Worm (Caenorhabditis elegans): Measurements from ENCODE around the gene rmd-1.
A peak's percentile ranks its signal among the peaks of the same experiment; 100 is the strongest.

rmd-1 gene

DNA sequence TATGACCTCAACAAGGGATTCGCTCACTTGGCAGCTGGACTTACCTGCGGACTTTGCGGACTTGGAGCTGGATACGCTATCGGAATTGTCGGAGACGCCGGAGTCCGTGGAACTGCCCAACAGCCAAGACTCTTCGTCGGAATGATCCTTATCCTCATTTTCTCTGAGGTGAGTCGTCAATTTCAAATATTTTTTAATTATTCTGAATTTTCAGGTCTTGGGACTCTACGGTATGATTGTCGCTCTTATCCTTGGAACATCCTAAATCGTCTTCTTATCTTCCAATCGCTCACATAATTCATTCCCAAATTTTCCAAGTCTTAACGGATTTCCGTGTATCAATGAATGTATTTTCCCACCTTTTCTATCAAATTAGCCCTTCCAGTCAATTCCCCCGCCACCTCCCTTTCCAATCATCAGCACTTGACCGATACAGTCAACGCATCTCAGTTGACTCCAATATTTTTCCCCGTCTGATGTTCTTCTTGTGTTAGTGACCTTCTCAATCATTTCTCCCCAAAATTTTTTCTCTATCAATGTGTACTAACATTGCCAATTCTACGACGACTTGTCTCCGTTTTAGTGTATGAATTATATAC, 23.7 kb downstream of the rmd-1 start, which contains the start of gene R10E11.6:
TSS of gene R10E11.6 (plus strand) at position 524 of the 599 bp plus-strand sequence.
- TF ChIP-seq nhr-28 (tag; optimal IDR thresholded peaks at IDR 0.05): no peak
- no peak for TF ChIP-seq sptf-1 (tag; optimal IDR thresholded peaks at IDR 0.05)
- TF ChIP-seq snpc-4 (tag; optimal IDR thresholded peaks at IDR 0.05): no peak
- no peak for TF ChIP-seq nhr-76 (tag; optimal IDR thresholded peaks at IDR 0.05)
- no peak for TF ChIP-seq mab-5 (tag; optimal IDR thresholded peaks at IDR 0.05)
- no peak for TF ChIP-seq lin-32 (GFP tag; optimal IDR thresholded peaks at IDR 0.05)
- no peak for TF ChIP-seq tbx-8 (GFP tag; optimal IDR thresholded peaks at IDR 0.05)
- no peak for TF ChIP-seq ham-2 (GFP tag; optimal IDR thresholded peaks at IDR 0.05)
- no peak for TF ChIP-seq lsy-2 (tag; optimal IDR thresholded peaks at IDR 0.05)
- no peak for TF ChIP-seq hlh-1 (tag; optimal IDR thresholded peaks at IDR 0.05)
- no peak for TF ChIP-seq ces-1 (GFP tag; optimal IDR thresholded peaks at IDR 0.05)
- no peak for TF ChIP-seq flh-1 (GFP tag; optimal IDR thresholded peaks at IDR 0.05)
- no peak for TF ChIP-seq drap-1 (GFP tag; optimal IDR thresholded peaks at IDR 0.05)
- no peak for TF ChIP-seq mls-2 (tag; optimal IDR thresholded peaks at IDR 0.05)
- TF ChIP-seq cnd-1 (tag; optimal IDR thresholded peaks at IDR 0.05): no peak
- TF ChIP-seq zip-8 (tag; optimal IDR thresholded peaks at IDR 0.05): no peak
- TF ChIP-seq pha-4 (tag; optimal IDR thresholded peaks at IDR 0.05): no peak
- TF ChIP-seq elt-1 (tag; optimal IDR thresholded peaks at IDR 0.05; ENCODE audit: borderline replicate concordance, insufficient read depth): no peak
- no peak for TF ChIP-seq unc-39 (tag; optimal IDR thresholded peaks at IDR 0.05)
- no peak for TF ChIP-seq nhr-237 (tag; optimal IDR thresholded peaks at IDR 0.05)

ce11 chrIII:9783133-9783590, 24.3 kb downstream of the rmd-1 start:
- TF ChIP-seq mls-2 (tag; optimal IDR thresholded peaks at IDR 0.05): peak; percentile 40
- no peak for TF ChIP-seq unc-120 (tag; optimal IDR thresholded peaks at IDR 0.05; ENCODE audit: poor library complexity, severe bottlenecking)
- peak; percentile 12 for TF ChIP-seq ceh-43 (GFP tag; optimal IDR thresholded peaks at IDR 0.05)

- TF ChIP-seq ham-2 (GFP tag; optimal IDR thresholded peaks at IDR 0.05) (no peak), sptf-1 (tag; optimal IDR thresholded peaks at IDR 0.05) (no peak), mab-5 (tag; optimal IDR thresholded peaks at IDR 0.05) (no peak), ceh-43 (GFP tag; optimal IDR thresholded peaks at IDR 0.05) (no peak), cnd-1 (tag; optimal IDR thresholded peaks at IDR 0.05) (no peak), lin-32 (GFP tag; optimal IDR thresholded peaks at IDR 0.05) (no peak), nhr-237 (tag; optimal IDR thresholded peaks at IDR 0.05) (no peak), flh-1 (GFP tag; optimal IDR thresholded peaks at IDR 0.05) (no peak)
Observed at ce11 chrIII:9786776-9787175, 27.9 kb downstream of the rmd-1 start.

DNA sequence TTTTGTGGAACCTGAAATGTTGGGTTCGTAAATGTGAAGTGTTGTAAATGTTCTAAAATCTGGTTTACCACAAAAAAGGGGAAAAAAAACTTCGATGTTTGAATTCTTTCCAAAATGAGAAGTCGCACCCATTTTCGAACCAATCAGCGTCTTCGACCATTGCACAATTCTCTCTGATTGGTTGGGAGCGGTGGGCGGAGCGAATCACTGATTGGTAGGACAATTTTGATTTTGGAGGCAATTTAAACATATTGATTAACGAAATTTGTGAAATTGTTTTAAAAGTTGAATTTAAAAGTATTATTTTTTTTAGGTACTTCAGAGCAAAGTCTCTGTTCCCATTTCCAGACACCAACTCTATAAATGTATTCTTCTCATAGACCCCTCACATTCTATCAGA, 30.2 kb downstream of the rmd-1 start:
- TF ChIP-seq nhr-28 (tag; optimal IDR thresholded peaks at IDR 0.05) (no peak), sem-2 (GFP tag; optimal IDR thresholded peaks at IDR 0.05) (no peak), unc-120 (tag; optimal IDR thresholded peaks at IDR 0.05; ENCODE audit: poor library complexity, severe bottlenecking) (no peak), pha-4 (tag; optimal IDR thresholded peaks at IDR 0.05) (no peak), elt-3 (tag; optimal IDR thresholded peaks at IDR 0.05) (no peak), M03D4.4 (tag; optimal IDR thresholded peaks at IDR 0.05) (no peak), drap-1 (GFP tag; optimal IDR thresholded peaks at IDR 0.05) (no peak), ces-1 (GFP tag; optimal IDR thresholded peaks at IDR 0.05) (no peak), cnd-1 (tag; optimal IDR thresholded peaks at IDR 0.05) (no peak), nhr-12 (tag; optimal IDR thresholded peaks at IDR 0.05) (no peak)

- TF ChIP-seq flh-1 (GFP tag; optimal IDR thresholded peaks at IDR 0.05): no peak
- TF ChIP-seq sem-2 (GFP tag; optimal IDR thresholded peaks at IDR 0.05): no peak
- TF ChIP-seq ztf-11 (tag; optimal IDR thresholded peaks at IDR 0.05): no peak
- TF ChIP-seq bed-3 (GFP tag; optimal IDR thresholded peaks at IDR 0.05): no peak
- TF ChIP-seq snpc-4 (tag; optimal IDR thresholded peaks at IDR 0.05): no peak
- TF ChIP-seq elt-3 (tag; optimal IDR thresholded peaks at IDR 0.05): no peak
- TF ChIP-seq drap-1 (GFP tag; optimal IDR thresholded peaks at IDR 0.05): no peak
- TF ChIP-seq elt-1 (tag; optimal IDR thresholded peaks at IDR 0.05; ENCODE audit: borderline replicate concordance, insufficient read depth): no peak
- TF ChIP-seq unc-120 (tag; optimal IDR thresholded peaks at IDR 0.05; ENCODE audit: poor library complexity, severe bottlenecking): no peak
- no peak for TF ChIP-seq nhr-237 (tag; optimal IDR thresholded peaks at IDR 0.05)
- TF ChIP-seq nhr-12 (tag; optimal IDR thresholded peaks at IDR 0.05): no peak
- no peak for TF ChIP-seq pha-4 (tag; optimal IDR thresholded peaks at IDR 0.05)
Observed at ce11 chrIII:9789607-9790073, 30.7 kb downstream of the rmd-1 start, which contains the start of gene R10E11.5. TSS of gene R10E11.5 (minus strand) at chrIII:9789657.
